Worm (Caenorhabditis elegans): Measurements from ENCODE around the gene ugt-8.

The ugt-8 gene

ce11 chrV:4937337-4937736 lies 33.6 kb downstream of the ugt-8 start:
- TF ChIP-seq chd-7 (tag; optimal IDR thresholded peaks at IDR 0.05) (no peak), mxl-1 (tag; optimal IDR thresholded peaks at IDR 0.05) (no peak), Y79H2A.3 (GFP tag; conservative IDR thresholded peaks at IDR 0.05) (no peak), Y53F4B.3 (GFP tag; IDR thresholded peaks at IDR 0.05) (no peak), dpff-1 (tag; optimal IDR thresholded peaks at IDR 0.05) (no peak), nhr-179 (tag; optimal IDR thresholded peaks at IDR 0.05) (no peak), attf-3 (GFP tag; conservative IDR thresholded peaks at IDR 0.05) (no peak), egrh-3 (GFP tag; IDR thresholded peaks at IDR 0.05) (no peak), B0261.1 (tag; optimal IDR thresholded peaks at IDR 0.05) (no peak), mcd-1 (GFP tag; IDR thresholded peaks at IDR 0.05) (no peak), T07F8.4 (tag; optimal IDR thresholded peaks at IDR 0.05) (no peak), fkh-3 (tag; optimal IDR thresholded peaks at IDR 0.05) (no peak), F22D6.2 (tag; optimal IDR thresholded peaks at IDR 0.05) (no peak), C06A6.2 (GFP tag; conservative IDR thresholded peaks at IDR 0.05) (no peak), nhr-80 (tag; optimal IDR thresholded peaks at IDR 0.05) (no peak), madf-8 (GFP tag; conservative IDR thresholded peaks at IDR 0.05) (no peak), attf-5 (GFP tag; optimal IDR thresholded peaks at IDR 0.05) (no peak), pha-4 (tag; optimal IDR thresholded peaks at IDR 0.05) (no peak), ztf-28 (GFP tag; IDR thresholded peaks at IDR 0.05) (no peak)

DNA sequence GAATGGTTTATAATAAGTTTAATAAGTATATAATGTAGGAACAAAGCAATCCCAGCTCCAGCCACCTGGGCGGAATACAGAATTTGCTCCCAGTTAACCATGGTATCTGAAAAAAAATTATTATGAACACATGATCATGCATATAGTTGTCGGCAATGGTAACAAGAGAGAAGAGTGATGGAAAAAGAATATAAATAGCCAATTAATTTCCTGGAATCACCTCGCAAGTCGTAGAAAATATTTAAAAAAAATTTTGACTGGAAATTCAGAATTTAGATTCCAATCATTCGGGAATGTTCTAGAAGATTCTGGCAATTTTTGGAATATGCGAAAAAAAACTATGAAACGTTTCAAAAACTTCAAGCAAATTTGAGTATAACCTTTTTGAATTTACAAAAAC lies 40.5 kb downstream of the ugt-8 start, which contains the start of gene str-211:
Gene str-211, minus strand, starts transcription at position 101 of the 400 bp plus-strand sequence.
- TF ChIP-seq tbp1 (GFP tag; optimal IDR thresholded peaks at IDR 0.05) (no peak), egl-18 (GFP tag; IDR thresholded peaks at IDR 0.05) (no peak), egl-44 (GFP tag; IDR thresholded peaks at IDR 0.05) (no peak)

ce11 chrV:4948635-4949034 lies 44.9 kb downstream of the ugt-8 start, which contains the start of gene str-209:
TSS of gene str-209 (plus strand) at chrV:4948935.
- no peak for TF ChIP-seq madf-6 (GFP tag; IDR thresholded peaks at IDR 0.05)
- no peak for TF ChIP-seq nhr-80 (tag; optimal IDR thresholded peaks at IDR 0.05)
- no peak for TF ChIP-seq lir-1 (GFP tag; conservative IDR thresholded peaks at IDR 0.05)
- TF ChIP-seq cebp-2 (GFP tag; IDR thresholded peaks at IDR 0.05): no peak
- TF ChIP-seq die-1 (tag; optimal IDR thresholded peaks at IDR 0.05): no peak
- no peak for TF ChIP-seq ztf-18 (tag; optimal IDR thresholded peaks at IDR 0.05)
- TF ChIP-seq B0019.2 (GFP tag; conservative IDR thresholded peaks at IDR 0.05): no peak
- TF ChIP-seq attf-6 (GFP tag; IDR thresholded peaks at IDR 0.05): no peak
- no peak for TF ChIP-seq xnd-1 (tag; optimal IDR thresholded peaks at IDR 0.05)
- no peak for TF ChIP-seq egl-44 (GFP tag; IDR thresholded peaks at IDR 0.05)
- TF ChIP-seq hmg-20 (GFP tag; IDR thresholded peaks at IDR 0.05): no peak
- no peak for TF ChIP-seq Y56A3A.18 (GFP tag; IDR thresholded peaks at IDR 0.05)
- no peak for TF ChIP-seq chd-7 (tag; optimal IDR thresholded peaks at IDR 0.05)

DNA sequence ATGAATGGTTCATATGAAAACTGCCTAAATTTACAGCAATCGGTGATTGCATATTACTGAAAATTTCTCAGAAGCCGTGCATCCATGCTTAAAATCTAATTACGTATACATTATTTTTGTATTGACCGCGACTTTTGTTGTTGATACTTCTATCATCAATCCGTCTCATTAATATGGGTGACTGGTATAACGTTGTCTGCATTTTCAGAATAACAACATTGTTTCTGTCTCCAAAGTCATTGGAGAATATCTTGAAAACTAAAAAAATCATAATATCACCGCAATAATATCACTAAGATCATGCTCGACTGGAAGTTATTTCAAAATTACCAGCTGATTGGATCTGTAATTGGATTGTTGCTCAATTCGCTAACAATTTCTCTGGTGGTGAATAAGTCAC lies 47.7 kb downstream of the ugt-8 start, which contains the start of gene str-207:
Gene str-207, plus strand, starts transcription at position 301 of the 400 bp plus-strand sequence.
- TF ChIP-seq him-1 (tag; optimal IDR thresholded peaks at IDR 0.05) (no peak), C17E4.6 (GFP tag; IDR thresholded peaks at IDR 0.05) (no peak), Y95B8A.8 (GFP tag; IDR thresholded peaks at IDR 0.05) (no peak), rcor-1 (GFP tag; IDR thresholded peaks at IDR 0.05) (no peak), lin-54 (GFP tag; optimal IDR thresholded peaks at IDR 0.05) (no peak), ztf-25 (GFP tag; IDR thresholded peaks at IDR 0.05) (no peak), nfyb-1 (GFP tag; IDR thresholded peaks at IDR 0.05) (no peak), madf-6 (GFP tag; IDR thresholded peaks at IDR 0.05) (no peak), cebp-1 (GFP tag; IDR thresholded peaks at IDR 0.05) (no peak), cebp-1 (tag; optimal IDR thresholded peaks at IDR 0.05) (no peak), nhr-179 (tag; optimal IDR thresholded peaks at IDR 0.05) (no peak), nhr-120 (GFP tag; IDR thresholded peaks at IDR 0.05) (no peak), ceh-27 (GFP tag; optimal IDR thresholded peaks at IDR 0.05) (no peak), zim-3 (tag; optimal IDR thresholded peaks at IDR 0.05) (no peak), lsl-1 (GFP tag; optimal IDR thresholded peaks at IDR 0.05) (no peak), snpc-4 (GFP tag; optimal IDR thresholded peaks at IDR 0.05) (no peak), snpc-4 (tag; optimal IDR thresholded peaks at IDR 0.05) (no peak), sptf-2 (GFP tag; optimal IDR thresholded peaks at IDR 0.05) (no peak)

Measured in whole organism, young adult.